Fruit fly (Drosophila melanogaster): ENCODE measurements around the gene Drak.

The Drak gene

dm6 chrX:11446792-11447405, 46.0 kb upstream of the Drak start (continued):
- TF ChIP-seq E2f1 (GFP tag; IDR thresholded peaks at IDR 0.05), result peak; percentile 62
- 0 out of 3 replicates have a peak, but pooled peaks have one; percentile 47 for TF ChIP-seq CG11093 (GFP tag; IDR thresholded peaks at IDR 0.05)
- TF ChIP-seq wek (GFP tag; optimal IDR thresholded peaks at IDR 0.05), result no peak
- peak; percentile 70 for TF ChIP-seq crc (GFP tag; optimal IDR thresholded peaks at IDR 0.05)
- peak; percentile 27 for TF ChIP-seq E2f2 (GFP tag; IDR thresholded peaks at IDR 0.05)
- TF ChIP-seq gcm (GFP tag; optimal IDR thresholded peaks at IDR 0.05), result no peak
- TF ChIP-seq CG16813 (GFP tag; IDR thresholded peaks at IDR 0.05; ENCODE audit: partially characterized antibody), result no peak
- TF ChIP-seq CG3281 (GFP tag; optimal IDR thresholded peaks at IDR 0.05), result peak; percentile 86
- peak; percentile 69 for TF ChIP-seq Hey (tag; optimal IDR thresholded peaks at IDR 0.05)
- TF ChIP-seq HLH54F (GFP tag; optimal IDR thresholded peaks at IDR 0.05), result peak; percentile 84
- peak; percentile 35 for TF ChIP-seq CG12104 (GFP tag; optimal IDR thresholded peaks at IDR 0.05)
- peak; percentile 89 for TF ChIP-seq ind (GFP tag; optimal IDR thresholded peaks at IDR 0.05)
- peak; percentile 3 for TF ChIP-seq CG3065 (GFP tag; optimal IDR thresholded peaks at IDR 0.05)
- peak; percentile 95 for TF ChIP-seq Rfx (GFP tag; IDR thresholded peaks at IDR 0.05)
- TF ChIP-seq en (GFP tag; optimal IDR thresholded peaks at IDR 0.05), result peak; percentile 25
- peak; percentile 78 for TF ChIP-seq Bteb2 (GFP tag; optimal IDR thresholded peaks at IDR 0.05)
- TF ChIP-seq yki (optimal IDR thresholded peaks at IDR 0.05), result no peak
- TF ChIP-seq Bdp1 (GFP tag; optimal IDR thresholded peaks at IDR 0.05), result peak; percentile 35
- TF ChIP-seq corto (GFP tag; optimal IDR thresholded peaks at IDR 0.05), result peak; percentile 60
- peak; percentile 86 for TF ChIP-seq wdn (GFP tag; IDR thresholded peaks at IDR 0.05)
- TF ChIP-seq sob (GFP tag; IDR thresholded peaks at IDR 0.05), result peak; percentile 89
- TF ChIP-seq crol (GFP tag; IDR thresholded peaks at IDR 0.05), result no peak
- no peak for TF ChIP-seq hth (optimal IDR thresholded peaks at IDR 0.05)
- peak; percentile 96 for TF ChIP-seq slbo (GFP tag; IDR thresholded peaks at IDR 0.05)
- no peak for TF ChIP-seq Hr39 (optimal IDR thresholded peaks at IDR 0.05)
- TF ChIP-seq aop (GFP tag; IDR thresholded peaks at IDR 0.05), result 0 out of 2 replicates have a peak, but pooled peaks have one; percentile 9
- no peak for TF ChIP-seq h (optimal IDR thresholded peaks at IDR 0.05)
- TF ChIP-seq ssp (GFP tag; IDR thresholded peaks at IDR 0.05), result peak; percentile 31; the same call in 1 of the 2 replicates
- peak; percentile 4 for TF ChIP-seq pnt (GFP tag; optimal IDR thresholded peaks at IDR 0.05)
- TF ChIP-seq CG4424 (GFP tag; optimal IDR thresholded peaks at IDR 0.05), result peak; percentile 59
- peak; percentile 82 for TF ChIP-seq CG11247 (GFP tag; IDR thresholded peaks at IDR 0.05)
- no peak for TF ChIP-seq CG30020 (tag; optimal IDR thresholded peaks at IDR 0.05)
- peak; percentile 81 for TF ChIP-seq emc (GFP tag; optimal IDR thresholded peaks at IDR 0.05)
- peak; percentile 13 for TF ChIP-seq CG5180 (GFP tag; optimal IDR thresholded peaks at IDR 0.05)
- no peak for TF ChIP-seq nerfin-1 (tag; optimal IDR thresholded peaks at IDR 0.05)
- TF ChIP-seq HLH3B (GFP tag; IDR thresholded peaks at IDR 0.05), result peak; percentile 72
- no peak for TF ChIP-seq Opbp (GFP tag; IDR thresholded peaks at IDR 0.05; ENCODE audit: partially characterized antibody)
- TF ChIP-seq HmgD (GFP tag; optimal IDR thresholded peaks at IDR 0.05), result peak; percentile 9
- TF ChIP-seq Adf1 (GFP tag; IDR thresholded peaks at IDR 0.05), result peak; percentile 57
- no peak for TF ChIP-seq Hmx (GFP tag; optimal IDR thresholded peaks at IDR 0.05)
- no peak for TF ChIP-seq CG7745 (tag; optimal IDR thresholded peaks at IDR 0.05)
- TF ChIP-seq CG11456 (GFP tag; IDR thresholded peaks at IDR 0.05), result peak; percentile 92
- TF ChIP-seq Pdp1 (GFP tag; optimal IDR thresholded peaks at IDR 0.05), result peak; percentile 44 to 64
- peak; percentile 88 for TF ChIP-seq lmd (GFP tag; IDR thresholded peaks at IDR 0.05)
- TF ChIP-seq CG34422 (GFP tag; IDR thresholded peaks at IDR 0.05), result peak; percentile 87
- TF ChIP-seq fd102C (GFP tag; optimal IDR thresholded peaks at IDR 0.05), result no peak
- peak; percentile 63 for TF ChIP-seq pb (GFP tag; optimal IDR thresholded peaks at IDR 0.05)
- TF ChIP-seq cas (GFP tag; IDR thresholded peaks at IDR 0.05), result peak; percentile 50; the same call in 1 of the 2 replicates
- TF ChIP-seq Kr (GFP tag; optimal IDR thresholded peaks at IDR 0.05), result no peak
- no peak for TF ChIP-seq CG10431 (GFP tag; optimal IDR thresholded peaks at IDR 0.05)
- peak; percentile 49 for TF ChIP-seq CG18262 (tag; optimal IDR thresholded peaks at IDR 0.05)
- peak; percentile 93 for TF ChIP-seq NFAT (GFP tag; IDR thresholded peaks at IDR 0.05)

Data from whole organism, embryonic.